Worm (Caenorhabditis elegans) whole organism, early embryonic: ENCODE results near the gene T27A10.5.
A peak's percentile ranks its signal among the peaks of the same experiment; 100 is the strongest.

ENCODE experiments used
- B0310.2 ChIP-seq: sonication (generic microtip); optimal IDR thresholded peaks from 2 replicates; lab custom pipeline; 2016; ENCODE audit warnings: mild to moderate bottlenecking, missing genetic modification characterization, missing compliant biosample characterization
- F13C5.2 ChIP-seq: sonication (generic microtip); optimal IDR thresholded peaks from 2 replicates; lab custom pipeline; 2017; ENCODE audit warnings: mild to moderate bottlenecking, missing genetic modification characterization, inconsistent platforms, missing compliant biosample characterization
- aly-1 ChIP-seq: sonication (generic microtip); optimal IDR thresholded peaks from 2 replicates; lab custom pipeline; 2016; ENCODE audit warnings: missing genetic modification characterization, missing compliant biosample characterization
- ama-1 ChIP-seq: fragments of 150-350 bp; optimal IDR thresholded peaks from 2 replicates; lab custom pipeline; 2014
- ceh-13 ChIP-seq: fragments of 200-800 bp; sonication (Bioruptor generic); optimal IDR thresholded peaks from 2 replicates; lab custom pipeline; 2018; ENCODE audit warnings: mild to moderate bottlenecking, missing genetic modification characterization, missing compliant biosample characterization
- ceh-36 ChIP-seq: sonication (generic microtip); optimal IDR thresholded peaks from 2 replicates; lab custom pipeline; 2016; ENCODE audit warnings: missing genetic modification characterization, inconsistent platforms, missing compliant biosample characterization
- ets-7 ChIP-seq: sonication (generic microtip); optimal IDR thresholded peaks from 2 replicates; lab custom pipeline; 2016; ENCODE audit warnings: missing genotype, missing genetic modification characterization, missing compliant biosample characterization
- flt-1 ChIP-seq: fragments of 200-800 bp; sonication (Bioruptor generic); IDR thresholded peaks from 2 replicates; pipeline ENCODE4 v1.3.6; 2022; ENCODE audit warnings: missing genetic modification characterization, missing compliant biosample characterization
- hmbx-1 ChIP-seq: sonication (generic microtip); optimal IDR thresholded peaks from 2 replicates; lab custom pipeline; 2016; ENCODE audit warnings: mild to moderate bottlenecking, missing genetic modification characterization, missing compliant biosample characterization
- hmg-4 ChIP-seq: fragments of 200-800 bp; sonication (Bioruptor generic); optimal IDR thresholded peaks from 2 replicates; lab custom pipeline; 2018; ENCODE audit warnings: mild to moderate bottlenecking, missing genetic modification characterization, missing compliant biosample characterization
- hnd-1 ChIP-seq: sonication (generic microtip); optimal IDR thresholded peaks from 2 replicates; lab custom pipeline; 2016; ENCODE audit warnings: missing genetic modification characterization, missing compliant biosample characterization
- pes-1 ChIP-seq: fragments of 200-800 bp; sonication (Bioruptor generic); IDR thresholded peaks from 2 replicates; pipeline ENCODE4 v1.3.6; 2022; ENCODE audit warnings: missing genetic modification reagents, missing genetic modification characterization, missing compliant biosample characterization
- scrt-1 ChIP-seq: fragments of 200-800 bp; sonication (Bioruptor generic); IDR thresholded peaks from 2 replicates; pipeline ENCODE4 v1.3.6; 2022; ENCODE audit warnings: missing genetic modification characterization, missing compliant biosample characterization
- sea-1 ChIP-seq: fragments of 200-800 bp; sonication (Bioruptor generic); conservative IDR thresholded peaks from 2 replicates; pipeline ENCODE4 v1.3.6; 2022; ENCODE audit warnings: missing genetic modification characterization, missing compliant biosample characterization
- tbx-11 ChIP-seq: fragments of 200-800 bp; sonication (Bioruptor generic); IDR thresholded peaks from 2 replicates; pipeline ENCODE4 v1.3.6; 2022; ENCODE audit warnings: missing genetic modification characterization, missing compliant biosample characterization
- tbx-37 ChIP-seq: fragments of 200-800 bp; sonication (Bioruptor generic); conservative IDR thresholded peaks from 2 replicates; pipeline ENCODE4 v1.3.6; 2022; ENCODE audit warnings: missing genetic modification reagents, missing genetic modification characterization, missing compliant biosample characterization
- tra-4 ChIP-seq: sonication (generic microtip); optimal IDR thresholded peaks from 2 replicates; lab custom pipeline; 2017; ENCODE audit warnings: missing genetic modification characterization, missing compliant biosample characterization

Gene T27A10.5

DNA sequence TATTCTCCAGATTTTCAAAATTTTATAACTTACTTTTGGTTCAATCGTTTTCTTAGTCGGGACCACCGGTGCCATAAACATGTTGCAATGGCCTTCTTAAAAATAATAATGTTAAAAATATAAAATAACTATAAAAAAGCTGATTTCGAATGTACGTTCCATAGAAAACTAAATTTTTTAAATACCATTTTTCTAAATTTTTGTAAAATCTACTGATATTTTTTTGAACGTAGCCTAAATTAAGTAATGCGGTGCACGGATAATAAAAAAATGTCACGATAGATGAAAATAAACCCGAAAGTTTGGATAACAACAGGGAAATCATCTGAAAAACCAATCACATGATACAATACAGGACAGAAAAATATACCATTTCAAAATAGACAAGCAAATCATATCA is at the start of gene T27A10.5:
Gene T27A10.5, minus strand, starts transcription at position 101 of the 400 bp plus-strand sequence.
- no peak for TF ChIP-seq hmbx-1
- TF ChIP-seq scrt-1 (GFP tag; lab: Robert Waterston, UW) = no peak
- TF ChIP-seq ets-7 = no peak
- TF ChIP-seq ama-1 (lab: Kevin White, UChicago) = no peak
- no peak for TF ChIP-seq tra-4 (tag; lab: Kevin White, UChicago)

DNA sequence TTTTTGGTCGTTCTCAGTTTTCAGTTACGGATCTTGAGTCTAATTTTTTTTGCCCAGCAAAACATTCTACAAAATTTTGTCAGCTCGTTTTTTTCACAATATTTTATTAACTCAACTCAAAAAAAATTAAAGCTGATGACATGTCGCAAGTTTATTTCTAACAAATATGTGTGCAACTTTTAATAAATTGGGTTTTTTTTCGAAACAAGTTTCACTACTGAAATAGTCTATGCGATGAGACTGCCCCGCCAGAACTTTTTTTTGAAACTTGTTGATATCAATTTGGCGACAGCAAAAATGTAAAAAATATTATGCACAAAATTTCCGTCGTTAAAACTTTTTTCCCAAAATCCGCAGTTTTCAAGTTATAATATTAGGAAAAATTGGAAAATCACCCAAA is 49.8 kb upstream of the T27A10.5 start, which contains the start of gene C18B2.2:
Gene C18B2.2, plus strand, starts transcription at position 301 of the 400 bp plus-strand sequence.
- no peak for TF ChIP-seq ceh-36 (tag; lab: Kevin White, UChicago)
- TF ChIP-seq hmg-4 = no peak

ce11 chrX:3618842-3619241 is 45.5 kb upstream of the T27A10.5 start:
- no peak for TF ChIP-seq hmg-4

DNA sequence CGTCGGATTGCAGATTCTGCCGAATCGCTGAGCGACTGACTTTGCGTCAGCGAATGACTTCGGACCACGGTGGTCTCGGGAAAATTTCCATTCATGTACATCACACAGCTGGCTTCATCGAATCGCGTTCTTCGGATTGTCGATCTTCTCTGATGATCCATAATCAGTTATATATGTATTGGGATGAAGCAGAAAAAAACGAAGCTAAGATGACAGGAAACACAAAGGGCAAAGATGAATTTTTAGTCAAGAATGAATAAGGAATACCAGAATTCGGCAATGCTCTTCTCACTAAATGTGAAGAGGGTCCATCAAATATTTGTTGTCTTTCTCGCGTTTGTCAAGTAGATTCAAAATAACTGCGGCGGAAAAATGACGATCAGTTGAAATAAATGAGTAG is 43.8 kb upstream of the T27A10.5 start, which contains the start of gene del-9:
Gene del-9, minus strand, starts transcription at position 101 of the 400 bp plus-strand sequence.
- TF ChIP-seq hmbx-1 (no peak), hmg-4 (no peak), B0310.2 (tag; lab: Kevin White, UChicago) (no peak), sea-1 (GFP tag; lab: Robert Waterston, UW) (no peak), ama-1 (lab: Kevin White, UChicago) (no peak), scrt-1 (GFP tag; lab: Robert Waterston, UW) (no peak), tbx-37 (GFP tag; lab: Robert Waterston, UW) (no peak), flt-1 (GFP tag; lab: Robert Waterston, UW) (no peak), tra-4 (tag; lab: Kevin White, UChicago) (no peak), F13C5.2 (tag; lab: Kevin White, UChicago) (no peak), ceh-36 (tag; lab: Kevin White, UChicago) (no peak), ets-7 (no peak)

DNA sequence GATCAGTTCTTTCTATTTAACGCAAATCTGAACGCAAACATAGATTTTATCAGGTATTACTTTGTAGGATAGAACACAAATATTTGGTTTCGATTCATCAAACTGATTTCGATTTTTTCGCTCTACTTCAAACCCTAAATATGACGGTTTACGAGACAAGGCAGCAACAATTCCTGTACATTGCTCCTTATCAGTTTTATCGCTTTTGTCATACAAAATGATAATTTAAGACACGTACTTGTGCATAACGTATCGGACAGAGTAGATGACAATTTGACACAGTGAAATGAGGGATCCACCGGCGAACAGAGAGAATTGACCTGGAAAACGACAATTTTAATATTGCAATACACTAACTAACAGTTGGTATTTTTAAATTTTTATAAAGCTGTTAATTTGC is 40.3 kb upstream of the T27A10.5 start:
- TF ChIP-seq pes-1 (GFP tag; lab: Robert Waterston, UW) = no peak
- no peak for TF ChIP-seq tbx-37 (GFP tag; lab: Robert Waterston, UW)
- TF ChIP-seq hmbx-1 = no peak
- TF ChIP-seq hnd-1 (tag; lab: Kevin White, UChicago) = no peak
- TF ChIP-seq scrt-1 (GFP tag; lab: Robert Waterston, UW) = no peak

DNA sequence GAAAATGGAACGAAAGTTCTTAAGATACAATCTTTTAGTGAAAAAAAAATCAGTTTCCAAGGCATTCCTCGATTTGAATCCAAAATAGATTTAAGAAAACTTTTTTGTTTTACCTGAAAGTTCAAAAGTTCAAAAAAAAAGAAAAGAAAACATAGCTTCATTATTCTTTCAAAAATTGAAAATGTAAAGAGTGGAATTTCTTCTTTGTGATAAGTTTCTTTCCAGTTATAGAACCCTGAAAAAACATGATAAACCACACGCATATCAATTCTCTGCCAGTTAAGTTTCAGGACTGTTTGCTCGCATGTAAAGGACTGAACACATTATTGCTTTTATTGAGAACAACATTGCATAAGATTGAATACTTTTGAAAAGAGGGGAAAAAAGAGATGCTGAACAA is 38.4 kb upstream of the T27A10.5 start:
- TF ChIP-seq hmbx-1 = no peak

ce11 chrX:3611042-3611623 is 37.8 kb upstream of the T27A10.5 start, which contains the start of gene C18B2.5:
C18B2.5 (minus strand) TSS chrX:3611092.
- TF ChIP-seq hnd-1 (tag; lab: Kevin White, UChicago) (no peak), ceh-13 (no peak), tbx-37 (GFP tag; lab: Robert Waterston, UW) (no peak), F13C5.2 (tag; lab: Kevin White, UChicago) (no peak), pes-1 (GFP tag; lab: Robert Waterston, UW) (no peak), tra-4 (tag; lab: Kevin White, UChicago) (no peak), flt-1 (GFP tag; lab: Robert Waterston, UW) (no peak), tbx-11 (no peak)

DNA sequence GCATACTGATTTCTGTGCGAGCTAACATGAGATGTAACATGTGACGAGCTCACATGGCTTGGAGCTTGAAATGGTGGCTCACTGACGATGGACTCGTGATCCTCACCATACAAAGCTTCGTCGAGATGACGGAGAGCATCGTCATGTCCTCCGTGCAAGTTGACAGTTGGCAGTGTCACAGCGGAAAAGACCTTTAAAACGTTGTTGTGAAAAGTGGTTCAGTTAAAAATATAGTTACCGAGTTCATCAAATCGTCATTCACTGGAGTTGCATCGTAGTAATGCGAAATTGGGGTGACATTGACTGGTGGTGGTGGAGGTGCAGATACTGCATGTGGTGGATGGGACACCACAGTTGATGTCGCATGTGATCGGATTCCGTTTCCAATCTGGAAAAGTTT is 37.1 kb upstream of the T27A10.5 start:
- TF ChIP-seq aly-1 (tag; lab: Kevin White, UChicago) (no peak), ceh-13 (no peak), ets-7 (no peak), ama-1 (lab: Kevin White, UChicago) (no peak), tra-4 (tag; lab: Kevin White, UChicago) (no peak)

DNA sequence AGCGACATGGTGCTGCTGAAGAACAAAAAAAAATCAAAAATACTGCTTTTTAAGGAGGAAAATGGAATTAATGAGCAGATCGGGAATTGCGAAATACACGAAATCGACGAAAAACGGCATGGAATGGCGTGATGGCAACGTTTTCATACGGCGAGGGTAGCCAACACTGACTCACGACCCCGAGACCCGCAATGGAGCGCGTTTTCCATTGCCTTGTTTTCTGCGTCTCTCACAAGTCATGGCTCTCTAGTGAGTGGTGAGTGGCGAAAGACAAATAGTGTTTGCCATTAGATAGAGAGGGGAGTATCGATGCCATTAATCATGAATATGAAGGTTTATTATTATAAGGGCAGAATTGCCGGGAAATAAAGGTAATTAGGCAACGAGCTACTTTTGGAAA is 32.3 kb upstream of the T27A10.5 start, which contains the start of gene C18B2.4:
Gene C18B2.4, minus strand, starts transcription at position 15 of the 400 bp plus-strand sequence.
- 0 out of 2 replicates have a peak, but pooled peaks have one; percentile 14 for TF ChIP-seq tbx-37 (GFP tag; lab: Robert Waterston, UW)
- TF ChIP-seq tbx-11 = no peak
- TF ChIP-seq flt-1 (GFP tag; lab: Robert Waterston, UW) = no peak; the same call in 1 of the 2 replicates
- no peak for TF ChIP-seq B0310.2 (tag; lab: Kevin White, UChicago)
- peak; percentile 39 for TF ChIP-seq hmg-4
- TF ChIP-seq scrt-1 (GFP tag; lab: Robert Waterston, UW) = no peak
- TF ChIP-seq sea-1 (GFP tag; lab: Robert Waterston, UW) = no peak
- TF ChIP-seq F13C5.2 (tag; lab: Kevin White, UChicago) = peak; percentile 7

ce11 chrX:3602622-3603021 is 29.2 kb upstream of the T27A10.5 start:
- TF ChIP-seq sea-1 (GFP tag; lab: Robert Waterston, UW) (no peak), tbx-37 (GFP tag; lab: Robert Waterston, UW) (no peak), tra-4 (tag; lab: Kevin White, UChicago) (no peak), hmbx-1 (no peak), pes-1 (GFP tag; lab: Robert Waterston, UW) (no peak), ceh-13 (no peak), ceh-36 (tag; lab: Kevin White, UChicago) (no peak), aly-1 (tag; lab: Kevin White, UChicago) (no peak), B0310.2 (tag; lab: Kevin White, UChicago) (no peak), hnd-1 (tag; lab: Kevin White, UChicago) (no peak), F13C5.2 (tag; lab: Kevin White, UChicago) (no peak), scrt-1 (GFP tag; lab: Robert Waterston, UW) (no peak), tbx-11 (no peak), ets-7 (no peak), ama-1 (lab: Kevin White, UChicago) (no peak), flt-1 (GFP tag; lab: Robert Waterston, UW) (no peak)
